Worm (Caenorhabditis elegans) whole organism, L4 larva: ENCODE results near the gene act-1.

Source experiments
- D1046.2 ChIP-seq: fragments of 200-800 bp; sonication (Bioruptor generic); IDR thresholded peaks from 2 replicates; pipeline ENCODE4 v1.3.6; 2022; ENCODE audit warnings: missing genetic modification characterization, missing compliant biosample characterization
- F37D6.2 ChIP-seq: sonication (generic microtip); optimal IDR thresholded peaks from 2 replicates; lab custom pipeline; 2016; ENCODE audit warnings: mild to moderate bottlenecking, missing genetic modification characterization, missing compliant biosample characterization
- T20F7.1 ChIP-seq: fragments of 200-800 bp; sonication (Bioruptor generic); optimal IDR thresholded peaks from 2 replicates; lab custom pipeline; 2018; ENCODE audit warnings: mild to moderate bottlenecking, missing genetic modification characterization, missing compliant biosample characterization
- Y5F2A.4 ChIP-seq: fragments of 200-800 bp; sonication (Bioruptor generic); optimal IDR thresholded peaks from 2 replicates; lab custom pipeline; 2018; ENCODE audit warnings: mild to moderate bottlenecking, missing genetic modification characterization, missing compliant biosample characterization
- aha-1 ChIP-seq: fragments of 150-350 bp; peaks from one replicate; lab custom pipeline; 2014; ENCODE audit warnings: missing biosample characterization, missing genetic modification characterization
- ama-1 ChIP-seq: fragments of 150-350 bp; optimal IDR thresholded peaks from 2 replicates; lab custom pipeline; 2014; ENCODE audit warnings: inconsistent platforms, mixed read lengths
- ceh-20 ChIP-seq: fragments of 200-800 bp; sonication (Bioruptor generic); IDR thresholded peaks from 2 replicates; pipeline ENCODE4 v1.3.6; 2022; ENCODE audit warnings: missing genetic modification reagents, missing genetic modification characterization, missing compliant biosample characterization
- ceh-82 ChIP-seq: sonication (generic microtip); optimal IDR thresholded peaks from 2 replicates; lab custom pipeline; 2017; ENCODE audit warnings: missing biosample characterization, missing genetic modification characterization
- daf-12 ChIP-seq: fragments of 150-350 bp; optimal IDR thresholded peaks from 2 replicates; lab custom pipeline; 2014; ENCODE audit warnings: missing biosample characterization, missing genetic modification reagents, missing genetic modification characterization
- daf-8 ChIP-seq: fragments of 200-800 bp; sonication (Bioruptor generic); IDR thresholded peaks from 2 replicates; pipeline ENCODE4 v1.3.6; 2022; ENCODE audit warnings: missing genetic modification characterization, missing compliant biosample characterization
- dmd-6 ChIP-seq: fragments of 200-800 bp; sonication (Bioruptor generic); IDR thresholded peaks from 2 replicates; pipeline ENCODE4 v1.3.6; 2022; ENCODE audit warnings: missing genetic modification reagents, missing genetic modification characterization, missing compliant biosample characterization
- duxl-1 ChIP-seq: sonication (generic microtip); optimal IDR thresholded peaks from 2 replicates; lab custom pipeline; 2016; ENCODE audit warnings: mild to moderate bottlenecking, missing genetic modification characterization, moderate library complexity, missing compliant biosample characterization; ENCODE audit not compliant: poor library complexity
- dve-1 ChIP-seq: sonication (generic microtip); optimal IDR thresholded peaks from 2 replicates; lab custom pipeline; 2017; ENCODE audit warnings: antibody characterized with exemption, mild to moderate bottlenecking, missing genetic modification characterization, missing compliant biosample characterization; ENCODE audit not compliant: insufficient read depth
- fos-1 ChIP-seq: fragments of 150-350 bp; optimal IDR thresholded peaks from 2 replicates; lab custom pipeline; 2014; ENCODE audit warnings: missing biosample characterization, missing genetic modification characterization
- gei-8 ChIP-seq: fragments of 200-800 bp; sonication (Bioruptor generic); optimal IDR thresholded peaks from 2 replicates; lab custom pipeline; 2018; ENCODE audit warnings: mild to moderate bottlenecking, missing genetic modification characterization, missing compliant biosample characterization
- hif-1 ChIP-seq, 2 experiments: sonication (generic microtip); optimal IDR thresholded peaks; 2 replicates each; lab custom pipeline; 2016 to 2017; ENCODE audit warnings: missing compliant biosample characterization in 2 of 2, missing genetic modification characterization in 2 of 2, missing genetic modification reagents in 2 of 2, missing genotype in 2 of 2, mild to moderate bottlenecking in 1 of 2
- hlh-11 ChIP-seq: fragments of 200-800 bp; sonication (Bioruptor generic); optimal IDR thresholded peaks from 2 replicates; lab custom pipeline; 2018; ENCODE audit warnings: mild to moderate bottlenecking, missing genetic modification characterization, missing compliant biosample characterization
- hlh-30 ChIP-seq: sonication (generic microtip); optimal IDR thresholded peaks from 2 replicates; lab custom pipeline; 2017; ENCODE audit warnings: antibody characterized with exemption, mild to moderate bottlenecking, missing genetic modification characterization, missing compliant biosample characterization; ENCODE audit not compliant: insufficient read depth
- hmg-1.1 ChIP-seq: fragments of 200-800 bp; sonication (Bioruptor generic); IDR thresholded peaks from 2 replicates; pipeline ENCODE4 v1.3.6; 2022; ENCODE audit warnings: missing genetic modification reagents, missing genetic modification characterization, missing compliant biosample characterization
- lim-7 ChIP-seq: fragments of 200-800 bp; sonication (Bioruptor generic); IDR thresholded peaks from 2 replicates; pipeline ENCODE4 v1.3.6; 2022; ENCODE audit warnings: missing genetic modification characterization, missing compliant biosample characterization
- lin-1 ChIP-seq: fragments of 200-800 bp; sonication (Bioruptor generic); IDR thresholded peaks from 2 replicates; pipeline ENCODE4 v1.3.6; 2022; ENCODE audit warnings: missing genetic modification reagents, missing genetic modification characterization, missing compliant biosample characterization
- lin-29 ChIP-seq: fragments of 200-800 bp; sonication (Bioruptor generic); IDR thresholded peaks from 2 replicates; pipeline ENCODE4 v1.3.6; 2022; ENCODE audit warnings: missing genetic modification reagents, missing genetic modification characterization, missing compliant biosample characterization
- madf-9 ChIP-seq: fragments of 200-800 bp; sonication (Bioruptor generic); conservative IDR thresholded peaks from 2 replicates; pipeline ENCODE4 v1.3.6; 2022; ENCODE audit warnings: missing genetic modification reagents, missing genetic modification characterization, missing compliant biosample characterization
- mdl-1 ChIP-seq, 2 experiments: fragments of 150-350 bp in 1 of 2; sonication (generic microtip) in 1 of 2; optimal IDR thresholded peaks; 2 replicates each; lab custom pipeline; 2014 to 2017; ENCODE audit warnings: missing biosample characterization in 2 of 2, missing genetic modification characterization in 2 of 2
- mdt-29 ChIP-seq: fragments of 200-800 bp; sonication (Bioruptor generic); IDR thresholded peaks from 2 replicates; pipeline ENCODE4 v1.3.6; 2022; ENCODE audit warnings: missing genetic modification reagents, missing genetic modification characterization, missing compliant biosample characterization
- mes-2 ChIP-seq: sonication (generic microtip); optimal IDR thresholded peaks from 2 replicates; lab custom pipeline; 2016; ENCODE audit warnings: missing genotype, mild to moderate bottlenecking, missing genetic modification characterization, missing compliant biosample characterization; ENCODE audit not compliant: poor library complexity, severe bottlenecking
- mxl-2 ChIP-seq: fragments of 200-800 bp; sonication (Bioruptor generic); conservative IDR thresholded peaks from 2 replicates; pipeline ENCODE4 v1.3.6; 2022; ENCODE audit warnings: missing genetic modification reagents, missing genetic modification characterization, missing compliant biosample characterization
- mxl-3 ChIP-seq: fragments of 200-800 bp; sonication (Bioruptor generic); optimal IDR thresholded peaks from 2 replicates; lab custom pipeline; 2018; ENCODE audit warnings: mild to moderate bottlenecking, missing genetic modification characterization, missing compliant biosample characterization
- nhr-10 ChIP-seq: fragments of 150-350 bp; optimal IDR thresholded peaks from 2 replicates; lab custom pipeline; 2014; ENCODE audit warnings: missing biosample characterization, missing genetic modification characterization
- nhr-102 ChIP-seq: sonication (generic microtip); optimal IDR thresholded peaks from 2 replicates; lab custom pipeline; 2016; ENCODE audit warnings: mild to moderate bottlenecking, missing genetic modification characterization, moderate library complexity, missing compliant biosample characterization
- nhr-11 ChIP-seq: fragments of 150-350 bp; optimal IDR thresholded peaks from 2 replicates; lab custom pipeline; 2014; ENCODE audit warnings: missing biosample characterization, missing genetic modification characterization
- nhr-111 ChIP-seq: fragments of 200-800 bp; sonication (Bioruptor generic); optimal IDR thresholded peaks from 2 replicates; lab custom pipeline; 2018; ENCODE audit warnings: mild to moderate bottlenecking, missing genetic modification characterization, missing compliant biosample characterization
- nhr-41 ChIP-seq: fragments of 200-800 bp; sonication (Bioruptor generic); IDR thresholded peaks from 2 replicates; pipeline ENCODE4 v1.3.6; 2022; ENCODE audit warnings: missing genetic modification reagents, missing genetic modification characterization, missing compliant biosample characterization
- nhr-42 ChIP-seq: fragments of 200-800 bp; sonication (Bioruptor generic); IDR thresholded peaks from 2 replicates; pipeline ENCODE4 v1.3.6; 2022; ENCODE audit warnings: missing genetic modification characterization, missing compliant biosample characterization
- nhr-6 ChIP-seq: fragments of 150-350 bp; optimal IDR thresholded peaks from 2 replicates; lab custom pipeline; 2014; ENCODE audit warnings: missing biosample characterization, missing genetic modification characterization
- pha-4 ChIP-seq, 2 experiments: fragments of 150-350 bp in 1 of 2; fragments of 200-800 bp in 1 of 2; sonication (Bioruptor generic) in 1 of 2; IDR thresholded peaks in 1 of 2; optimal IDR thresholded peaks in 1 of 2; 2 replicates each; pipeline versions ENCODE4 v1.3.6 to Lab custom; 2014 to 2022; ENCODE audit warnings: missing genetic modification characterization in 2 of 2, missing genetic modification reagents in 2 of 2, missing biosample characterization in 1 of 2, missing compliant biosample characterization in 1 of 2
- php-3 ChIP-seq: fragments of 200-800 bp; sonication (Bioruptor generic); IDR thresholded peaks from 2 replicates; pipeline ENCODE4 v1.3.6; 2022; ENCODE audit warnings: missing genetic modification reagents, missing genetic modification characterization, missing compliant biosample characterization
- saeg-2 ChIP-seq: fragments of 200-800 bp; sonication (Bioruptor generic); IDR thresholded peaks from 2 replicates; pipeline ENCODE4 v1.3.6; 2022; ENCODE audit warnings: missing genetic modification reagents, missing genetic modification characterization, missing compliant biosample characterization
- skn-1 ChIP-seq: fragments of 150-350 bp; optimal IDR thresholded peaks from 2 replicates; lab custom pipeline; 2014; ENCODE audit warnings: missing biosample characterization, missing genetic modification characterization
- spr-1 ChIP-seq: sonication (generic microtip); optimal IDR thresholded peaks from 2 replicates; lab custom pipeline; 2016; ENCODE audit warnings: mild to moderate bottlenecking, missing genetic modification characterization, missing compliant biosample characterization
- unc-62 ChIP-seq, 3 experiments: fragments of 150-350 bp in 1 of 3; sonication (generic microtip); optimal IDR thresholded peaks in 2 of 3; peaks in 1 of 3; 1 replicate in 1 of 3; 2 replicates in 2 of 3; lab custom pipeline; 2014 to 2017; ENCODE audit warnings: missing biosample characterization in 3 of 3, missing genetic modification characterization in 3 of 3, missing genetic modification reagents in 3 of 3, missing genotype in 1 of 3
- zag-1 ChIP-seq: fragments of 150-350 bp; optimal IDR thresholded peaks from 2 replicates; lab custom pipeline; 2014; ENCODE audit warnings: missing biosample characterization, missing genetic modification characterization
- zfp-2 ChIP-seq: sonication (generic microtip); optimal IDR thresholded peaks from 2 replicates; lab custom pipeline; 2016; ENCODE audit warnings: mild to moderate bottlenecking, missing genetic modification characterization, missing compliant biosample characterization
- zfp-3 ChIP-seq: fragments of 200-800 bp; sonication (Bioruptor generic); conservative IDR thresholded peaks from 2 replicates; pipeline ENCODE4 v1.3.6; 2022; ENCODE audit warnings: missing genetic modification reagents, missing genetic modification characterization, missing compliant biosample characterization
- zip-11 ChIP-seq: fragments of 200-800 bp; sonication (Bioruptor generic); IDR thresholded peaks from 2 replicates; pipeline ENCODE4 v1.3.6; 2022; ENCODE audit warnings: missing genetic modification characterization, missing compliant biosample characterization
- ztf-11 ChIP-seq: fragments of 150-350 bp; optimal IDR thresholded peaks from 2 replicates; lab custom pipeline; 2014; ENCODE audit warnings: missing biosample characterization, missing genetic modification characterization

act-1 gene

DNA sequence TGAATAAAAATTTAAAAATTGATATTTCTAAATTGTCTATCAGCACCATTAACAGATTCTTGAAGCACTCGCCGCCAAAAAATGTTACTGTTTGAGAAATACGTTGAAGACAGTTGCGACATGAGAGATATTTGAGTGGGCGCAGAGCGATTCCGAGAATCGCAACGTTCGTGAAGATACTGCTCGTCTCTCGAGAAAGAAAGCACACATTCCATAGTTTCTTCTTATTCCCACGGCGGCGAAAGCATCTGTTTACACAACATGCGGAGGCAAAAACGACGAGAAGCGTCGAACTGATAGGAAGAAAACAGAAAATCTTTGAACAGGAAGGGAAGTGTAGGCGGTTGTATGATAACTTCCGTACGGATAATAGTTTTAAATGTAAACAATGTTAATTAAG, 1.6 kb downstream of the act-1 start (continued):
- TF ChIP-seq nhr-41 (no peak), gei-8 (GFP tag; lab: Kevin White, UChicago) (no peak), daf-8 (GFP tag; lab: Robert Waterston, UW) (no peak), zfp-2 (tag; lab: Kevin White, UChicago) (no peak), fos-1 (no peak), lim-7 (GFP tag; lab: Robert Waterston, UW) (no peak), lin-1 (GFP tag; lab: Robert Waterston, UW) (no peak), saeg-2 (no peak), lin-29 (GFP tag; lab: Robert Waterston, UW) (no peak; the same call in 1 of the 2 replicates), nhr-42 (GFP tag; lab: Robert Waterston, UW) (no peak), daf-12 (tag; lab: Kevin White, UChicago) (no peak), ama-1 (lab: Kevin White, UChicago) (peak; percentile 30), zag-1 (tag; lab: Kevin White, UChicago) (no peak), skn-1 (no peak)
- TF ChIP-seq, all 104 proteins: peak for 18

DNA sequence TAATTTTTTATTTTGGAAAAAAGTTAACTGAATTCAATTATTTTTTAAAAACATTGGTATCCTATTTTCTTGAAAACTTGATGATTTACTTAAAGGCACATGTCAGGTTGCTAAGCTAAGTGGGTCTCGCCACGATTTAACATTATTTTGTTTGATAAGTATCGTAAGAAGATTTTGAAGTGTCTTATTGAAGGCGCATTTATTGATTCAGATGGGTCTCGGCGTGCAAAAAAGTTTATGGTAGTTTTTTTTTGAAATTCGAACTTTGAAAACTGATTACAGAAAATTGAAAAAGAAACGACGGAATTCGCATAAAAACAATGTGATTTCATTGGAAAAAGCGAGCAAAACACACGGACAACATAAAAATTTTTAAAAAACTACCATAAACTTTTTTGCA, 2.1 kb downstream of the act-1 start:
- no peak for TF ChIP-seq ztf-11 (tag; lab: Kevin White, UChicago)
- no peak for TF ChIP-seq dve-1 (tag; lab: Kevin White, UChicago)
- TF ChIP-seq pha-4 (GFP tag; IDR thresholded peaks at IDR 0.05; lab: Robert Waterston, UW): no peak
- no peak for TF ChIP-seq pha-4 (tag; optimal IDR thresholded peaks at IDR 0.05; lab: Kevin White, UChicago)
- no peak for TF ChIP-seq nhr-11 (tag; lab: Kevin White, UChicago)
- TF ChIP-seq zip-11 (GFP tag; lab: Robert Waterston, UW): no peak
- no peak for TF ChIP-seq nhr-10 (tag; lab: Kevin White, UChicago)
- TF ChIP-seq mxl-3: no peak
- no peak for TF ChIP-seq dmd-6 (GFP tag; lab: Robert Waterston, UW)
- TF ChIP-seq spr-1: no peak
- TF ChIP-seq hlh-11 (tag; lab: Kevin White, UChicago): no peak
- TF ChIP-seq Y5F2A.4 (GFP tag; lab: Kevin White, UChicago): no peak

DNA sequence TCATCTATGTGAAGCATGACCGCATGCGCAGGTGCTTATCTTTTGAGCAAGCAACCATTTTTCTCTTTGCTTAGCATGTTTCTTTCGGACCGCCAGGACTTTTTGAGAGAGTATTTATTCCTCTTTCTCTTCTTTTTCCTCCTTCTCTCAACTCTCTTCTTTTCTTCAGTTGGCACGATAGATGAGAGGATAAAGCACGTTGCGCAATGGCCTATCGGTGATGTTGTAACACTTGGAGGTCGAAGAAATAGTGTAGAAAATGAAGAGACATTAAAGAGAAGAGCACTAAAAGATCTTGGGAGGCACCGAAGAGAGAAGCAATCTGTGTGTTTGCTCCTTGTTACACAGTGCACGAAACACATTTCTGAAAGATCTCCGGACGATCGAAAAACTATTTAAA, 2.8 kb downstream of the act-1 start:
- TF ChIP-seq duxl-1 (tag; lab: Kevin White, UChicago) (no peak), unc-62 (GFP tag; optimal IDR thresholded peaks at IDR 0.05 in 1 of 2; lab: Kevin White, UChicago) (peak in 1 of 2 experiments; percentile 45), unc-62 (tag; optimal IDR thresholded peaks at IDR 0.05; lab: Kevin White, UChicago) (no peak), ceh-20 (GFP tag; lab: Robert Waterston, UW) (no peak), nhr-11 (tag; lab: Kevin White, UChicago) (peak; percentile 66), aha-1 (peak; percentile 55), mes-2 (tag; lab: Kevin White, UChicago) (peak; percentile 24), hlh-11 (tag; lab: Kevin White, UChicago) (peak; percentile 43), mdl-1 (tag; optimal IDR thresholded peaks at IDR 0.05; lab: Kevin White, UChicago) (peak in 1 of 2 experiments; percentile 20), mxl-3 (peak; percentile 55), hif-1 (tag; optimal IDR thresholded peaks at IDR 0.05; lab: Kevin White, UChicago) (no peak), hlh-30 (peak; percentile 33)

ce11 chrV:11087119-11087518, 6.3 kb downstream of the act-1 start:
- no peak for TF ChIP-seq mdt-29 (GFP tag; lab: Robert Waterston, UW)
- no peak for TF ChIP-seq hmg-1.1 (GFP tag; lab: Robert Waterston, UW)
- TF ChIP-seq ceh-82: no peak
- TF ChIP-seq hlh-11 (tag; lab: Kevin White, UChicago): peak; percentile 36
- no peak for TF ChIP-seq nhr-111
- TF ChIP-seq T20F7.1 (GFP tag; lab: Kevin White, UChicago): peak; percentile 25
- peak; percentile 33; the same call in 1 of the 2 replicates for TF ChIP-seq php-3 (GFP tag; lab: Robert Waterston, UW)
- TF ChIP-seq D1046.2 (GFP tag; lab: Robert Waterston, UW): no peak
- no peak for TF ChIP-seq madf-9 (GFP tag; lab: Robert Waterston, UW)
- no peak for TF ChIP-seq ama-1 (lab: Kevin White, UChicago)
- peak; percentile 55 for TF ChIP-seq aha-1
- no peak for TF ChIP-seq nhr-6 (tag; lab: Kevin White, UChicago)
- no peak for TF ChIP-seq zfp-3 (GFP tag; lab: Robert Waterston, UW)
- TF ChIP-seq F37D6.2 (tag; lab: Kevin White, UChicago): no peak
- TF ChIP-seq nhr-10 (tag; lab: Kevin White, UChicago): no peak
- TF ChIP-seq mxl-2 (GFP tag; lab: Robert Waterston, UW): no peak
- no peak for TF ChIP-seq nhr-102 (tag; lab: Kevin White, UChicago)
